Worm (Caenorhabditis elegans) whole organism, young adult: ENCODE measurements around the gene gly-14.

Experiments used
- F10E7.11 ChIP-seq: sonication (generic microtip); optimal IDR thresholded peaks from 2 replicates; lab custom pipeline; 2017; ENCODE audit warnings: mild to moderate bottlenecking, missing genetic modification characterization, moderate library complexity, missing compliant biosample characterization
- F22D6.2 ChIP-seq: sonication (generic microtip); optimal IDR thresholded peaks from 2 replicates; lab custom pipeline; 2016; ENCODE audit warnings: mild to moderate bottlenecking, missing genetic modification characterization, missing compliant biosample characterization
- F37B4.10 ChIP-seq: fragments of 200-800 bp; sonication (Bioruptor generic); IDR thresholded peaks from 2 replicates; pipeline ENCODE4 v1.3.6; 2022; ENCODE audit warnings: missing genetic modification characterization, missing compliant biosample characterization
- F39B2.1 ChIP-seq: fragments of 200-800 bp; sonication (Bioruptor generic); IDR thresholded peaks from 2 replicates; pipeline ENCODE4 v1.3.6; 2022; ENCODE audit warnings: missing genetic modification reagents, missing genetic modification characterization, missing compliant biosample characterization
- F49E8.2 ChIP-seq: sonication (generic microtip); optimal IDR thresholded peaks from 3 replicates; lab custom pipeline; 2017; ENCODE audit warnings: missing genetic modification characterization, mild to moderate bottlenecking, missing compliant biosample characterization, antibody characterized with exemption, moderate library complexity; ENCODE audit not compliant: insufficient read depth
- F52B5.7 ChIP-seq: sonication (generic microtip); optimal IDR thresholded peaks from 2 replicates; lab custom pipeline; 2016; ENCODE audit warnings: mild to moderate bottlenecking, missing genetic modification characterization, missing compliant biosample characterization
- F55B11.4 ChIP-seq: sonication (generic microtip); optimal IDR thresholded peaks from 2 replicates; lab custom pipeline; 2016; ENCODE audit warnings: missing compliant biosample characterization, missing genetic modification characterization, borderline replicate concordance; ENCODE audit not compliant: insufficient read depth
- T26A5.8 ChIP-seq: sonication (generic microtip); optimal IDR thresholded peaks from 2 replicates; lab custom pipeline; 2016; ENCODE audit warnings: missing genetic modification characterization, missing compliant biosample characterization
- Y53F4B.3 ChIP-seq: fragments of 200-800 bp; sonication (Bioruptor generic); IDR thresholded peaks from 2 replicates; pipeline ENCODE4 v1.3.6; 2022; ENCODE audit warnings: missing genetic modification reagents, missing genetic modification characterization, missing compliant biosample characterization
- Y56A3A.18 ChIP-seq: fragments of 200-800 bp; sonication (Bioruptor generic); IDR thresholded peaks from 2 replicates; pipeline ENCODE4 v1.3.6; 2022; ENCODE audit warnings: missing genetic modification reagents, missing genetic modification characterization, missing compliant biosample characterization
- ZK185.1 ChIP-seq: sonication (generic microtip); optimal IDR thresholded peaks from 2 replicates; lab custom pipeline; 2016; ENCODE audit warnings: mild to moderate bottlenecking, missing genetic modification characterization, missing compliant biosample characterization; ENCODE audit not compliant: poor library complexity, severe bottlenecking
- ama-1 ChIP-seq, 3 experiments: fragments of 150-350 bp in 1 of 3; sonication (generic microtip) in 2 of 3; optimal IDR thresholded peaks; 2 replicates each; lab custom pipeline; 2014 to 2018; ENCODE audit warnings: missing biosample characterization in 2 of 3, missing genetic modification characterization in 2 of 3, missing genetic modification reagents in 2 of 3
- athp-1 ChIP-seq: sonication (generic microtip); optimal IDR thresholded peaks from 2 replicates; lab custom pipeline; 2017; ENCODE audit warnings: mild to moderate bottlenecking, missing genetic modification characterization, missing compliant biosample characterization
- cebp-1 ChIP-seq, 2 experiments: fragments of 200-800 bp in 1 of 2; sonication (Bioruptor generic) in 1 of 2; sonication (generic microtip) in 1 of 2; IDR thresholded peaks in 1 of 2; optimal IDR thresholded peaks in 1 of 2; 2 replicates each; pipeline versions ENCODE4 v1.3.6 to Lab custom; 2017 to 2022; ENCODE audit warnings: missing compliant biosample characterization in 2 of 2, missing genetic modification characterization in 2 of 2, mild to moderate bottlenecking in 1 of 2, missing genetic modification reagents in 1 of 2, moderate library complexity in 1 of 2
- cebp-2 ChIP-seq: fragments of 200-800 bp; sonication (Bioruptor generic); IDR thresholded peaks from 2 replicates; pipeline ENCODE4 v1.3.6; 2022; ENCODE audit warnings: missing genetic modification characterization, missing compliant biosample characterization
- ceh-58 ChIP-seq: fragments of 200-800 bp; sonication (Bioruptor generic); IDR thresholded peaks from 2 replicates; pipeline ENCODE4 v1.3.6; 2022; ENCODE audit warnings: missing genetic modification characterization, missing compliant biosample characterization
- ceh-79 ChIP-seq: sonication (generic microtip); optimal IDR thresholded peaks from 2 replicates; lab custom pipeline; 2017; ENCODE audit warnings: mild to moderate bottlenecking, missing genetic modification characterization, missing compliant biosample characterization
- egrh-3 ChIP-seq: fragments of 200-800 bp; sonication (Bioruptor generic); IDR thresholded peaks from 2 replicates; pipeline ENCODE4 v1.3.6; 2022; ENCODE audit warnings: missing genetic modification reagents, missing genetic modification characterization, missing compliant biosample characterization
- ets-4 ChIP-seq: fragments of 200-800 bp; sonication (Bioruptor generic); optimal IDR thresholded peaks from 2 replicates; lab custom pipeline; 2018; ENCODE audit warnings: mild to moderate bottlenecking, missing genetic modification characterization, missing compliant biosample characterization
- gei-17 ChIP-seq: fragments of 200-800 bp; sonication (Bioruptor generic); optimal IDR thresholded peaks from 2 replicates; lab custom pipeline; 2018; ENCODE audit warnings: mild to moderate bottlenecking, missing genetic modification characterization, missing compliant biosample characterization
- hmg-1.2 ChIP-seq: fragments of 200-800 bp; sonication (Bioruptor generic); IDR thresholded peaks from 2 replicates; pipeline ENCODE4 v1.3.6; 2022; ENCODE audit warnings: missing genetic modification reagents, missing genetic modification characterization, missing compliant biosample characterization
- hmg-20 ChIP-seq: fragments of 200-800 bp; sonication (Bioruptor generic); IDR thresholded peaks from 2 replicates; pipeline ENCODE4 v1.3.6; 2022; ENCODE audit warnings: missing genetic modification reagents, missing genetic modification characterization, missing compliant biosample characterization
- lag-1 ChIP-seq: fragments of 200-800 bp; sonication (Bioruptor generic); IDR thresholded peaks from 2 replicates; pipeline ENCODE4 v1.3.6; 2022; ENCODE audit warnings: missing genetic modification reagents, missing genetic modification characterization, missing compliant biosample characterization
- let-526 ChIP-seq: fragments of 200-800 bp; sonication (Bioruptor generic); IDR thresholded peaks from 2 replicates; pipeline ENCODE4 v1.3.6; 2022; ENCODE audit warnings: missing genetic modification reagents, missing genetic modification characterization, missing compliant biosample characterization
- lin-54 ChIP-seq: fragments of 200-800 bp; sonication (Bioruptor generic); optimal IDR thresholded peaks from 2 replicates; lab custom pipeline; 2018; ENCODE audit warnings: mild to moderate bottlenecking, missing genetic modification characterization, missing compliant biosample characterization
- lsl-1 ChIP-seq: fragments of 200-800 bp; sonication (Bioruptor generic); optimal IDR thresholded peaks from 2 replicates; lab custom pipeline; 2018; ENCODE audit warnings: mild to moderate bottlenecking, missing genetic modification characterization, moderate library complexity, missing compliant biosample characterization
- lsy-27 ChIP-seq: sonication (generic microtip); optimal IDR thresholded peaks from 2 replicates; lab custom pipeline; 2017; ENCODE audit warnings: missing genetic modification characterization, mild to moderate bottlenecking, missing compliant biosample characterization, antibody characterized with exemption, missing genotype, borderline replicate concordance; ENCODE audit not compliant: insufficient read depth
- madf-10 ChIP-seq: sonication (generic microtip); optimal IDR thresholded peaks from 2 replicates; lab custom pipeline; 2016; ENCODE audit warnings: mild to moderate bottlenecking, missing genetic modification characterization, missing compliant biosample characterization
- madf-3 ChIP-seq: fragments of 200-800 bp; sonication (Bioruptor generic); IDR thresholded peaks from 2 replicates; pipeline ENCODE4 v1.3.6; 2022; ENCODE audit warnings: missing genetic modification reagents, missing genetic modification characterization, missing compliant biosample characterization
- mes-4 ChIP-seq: sonication (generic microtip); optimal IDR thresholded peaks from 2 replicates; lab custom pipeline; 2016; ENCODE audit warnings: missing genotype, missing genetic modification characterization, missing compliant biosample characterization
- nhr-120 ChIP-seq: fragments of 200-800 bp; sonication (Bioruptor generic); IDR thresholded peaks from 2 replicates; pipeline ENCODE4 v1.3.6; 2022; ENCODE audit warnings: missing genetic modification characterization, missing compliant biosample characterization
- nhr-90 ChIP-seq: sonication (generic microtip); optimal IDR thresholded peaks from 2 replicates; lab custom pipeline; 2016; ENCODE audit warnings: missing genotype, mild to moderate bottlenecking, missing genetic modification characterization, missing compliant biosample characterization
- rcor-1 ChIP-seq: fragments of 200-800 bp; sonication (Bioruptor generic); IDR thresholded peaks from 2 replicates; pipeline ENCODE4 v1.3.6; 2022; ENCODE audit warnings: missing genetic modification reagents, missing genetic modification characterization, missing compliant biosample characterization
- repo-1 ChIP-seq: sonication (generic microtip); optimal IDR thresholded peaks from 2 replicates; lab custom pipeline; 2017; ENCODE audit warnings: mild to moderate bottlenecking, missing genetic modification characterization, missing compliant biosample characterization
- snpc-1.3 ChIP-seq: sonication (generic microtip); optimal IDR thresholded peaks from 2 replicates; lab custom pipeline; 2017; ENCODE audit warnings: missing genetic modification characterization, mild to moderate bottlenecking, missing compliant biosample characterization, antibody characterized with exemption, moderate library complexity, missing genotype, missing genetic modification reagents; ENCODE audit not compliant: insufficient read depth
- snpc-3.4 ChIP-seq: sonication (generic microtip); optimal IDR thresholded peaks from 2 replicates; lab custom pipeline; 2017; ENCODE audit warnings: missing genetic modification characterization, mild to moderate bottlenecking, missing compliant biosample characterization, antibody characterized with exemption, moderate library complexity, missing genotype, missing genetic modification reagents
- somi-1 ChIP-seq: fragments of 200-800 bp; sonication (Bioruptor generic); optimal IDR thresholded peaks from 2 replicates; lab custom pipeline; 2018; ENCODE audit warnings: mild to moderate bottlenecking, missing genetic modification characterization, missing compliant biosample characterization
- sptf-2 ChIP-seq: fragments of 200-800 bp; sonication (Bioruptor generic); optimal IDR thresholded peaks from 2 replicates; lab custom pipeline; 2018; ENCODE audit warnings: mild to moderate bottlenecking, missing genetic modification characterization, missing compliant biosample characterization
- tbp1 ChIP-seq: fragments of 200-800 bp; sonication (Bioruptor generic); optimal IDR thresholded peaks from 2 replicates; lab custom pipeline; 2018; ENCODE audit warnings: mild to moderate bottlenecking, missing genetic modification characterization, missing compliant biosample characterization

The gly-14 gene

ce11 chrIII:3486055-3486454 lies 7.0 kb downstream of the gly-14 start:
- TF ChIP-seq ceh-58 (GFP tag; lab: Robert Waterston, UW) (no peak), ama-1 (optimal IDR thresholded peaks at IDR 0.05; lab: Kevin White, UChicago) (no peak), ama-1 (GFP tag; optimal IDR thresholded peaks at IDR 0.05; lab: Kevin White, UChicago) (no peak), T26A5.8 (no peak), athp-1 (tag; lab: Kevin White, UChicago) (no peak), lag-1 (GFP tag; lab: Robert Waterston, UW) (no peak), let-526 (GFP tag; lab: Robert Waterston, UW) (no peak), egrh-3 (GFP tag; lab: Robert Waterston, UW) (no peak), lsy-27 (tag; lab: Kevin White, UChicago) (no peak)

ce11 chrIII:3484995-3485394 lies 8.0 kb downstream of the gly-14 start:
- TF ChIP-seq gei-17 (GFP tag; lab: Kevin White, UChicago) (no peak), F10E7.11 (no peak), F39B2.1 (GFP tag; lab: Robert Waterston, UW) (no peak), cebp-1 (GFP tag; IDR thresholded peaks at IDR 0.05; lab: Robert Waterston, UW) (no peak), cebp-1 (tag; optimal IDR thresholded peaks at IDR 0.05; lab: Kevin White, UChicago) (no peak), hmg-20 (GFP tag; lab: Robert Waterston, UW) (no peak), ceh-79 (tag; lab: Kevin White, UChicago) (no peak), nhr-120 (GFP tag; lab: Robert Waterston, UW) (no peak), Y53F4B.3 (GFP tag; lab: Robert Waterston, UW) (no peak), F52B5.7 (tag; lab: Kevin White, UChicago) (no peak), hmg-1.2 (no peak), Y56A3A.18 (no peak), cebp-2 (no peak), lin-54 (GFP tag; lab: Kevin White, UChicago) (no peak), mes-4 (no peak), madf-10 (tag; lab: Kevin White, UChicago) (no peak), athp-1 (tag; lab: Kevin White, UChicago) (no peak)

ce11 chrIII:3482291-3482690 lies 10.7 kb downstream of the gly-14 start, which contains the start of gene C34C12.6:
C34C12.6 (plus strand) TSS chrIII:3482591.
- TF ChIP-seq tbp1 (GFP tag; lab: Kevin White, UChicago) = no peak
- TF ChIP-seq rcor-1 (GFP tag; lab: Robert Waterston, UW) = no peak
- TF ChIP-seq F49E8.2 (tag; lab: Kevin White, UChicago) = no peak
- no peak for TF ChIP-seq somi-1 (GFP tag; lab: Kevin White, UChicago)
- TF ChIP-seq F37B4.10 = no peak
- TF ChIP-seq snpc-3.4 (tag; lab: Kevin White, UChicago) = no peak
- no peak for TF ChIP-seq repo-1 (tag; lab: Kevin White, UChicago)
- no peak for TF ChIP-seq hmg-20 (GFP tag; lab: Robert Waterston, UW)
- TF ChIP-seq nhr-90 (tag; lab: Kevin White, UChicago) = no peak
- no peak for TF ChIP-seq F55B11.4 (tag; lab: Kevin White, UChicago)
- TF ChIP-seq snpc-1.3 (tag; lab: Kevin White, UChicago) = no peak
- no peak for TF ChIP-seq F22D6.2
- TF ChIP-seq ceh-79 (tag; lab: Kevin White, UChicago) = no peak
- TF ChIP-seq lsl-1 (GFP tag; lab: Kevin White, UChicago) = no peak
- no peak for TF ChIP-seq ets-4 (GFP tag; lab: Kevin White, UChicago)
- TF ChIP-seq ZK185.1 (tag; lab: Kevin White, UChicago) = no peak
- TF ChIP-seq madf-3 (GFP tag; lab: Robert Waterston, UW) = no peak
- TF ChIP-seq sptf-2 (GFP tag; lab: Kevin White, UChicago) = no peak
- TF ChIP-seq, all 124 proteins: peak for 0
